ENCODE assay signal across 3 fruit fly cellular contexts in the genomic region with DNA sequence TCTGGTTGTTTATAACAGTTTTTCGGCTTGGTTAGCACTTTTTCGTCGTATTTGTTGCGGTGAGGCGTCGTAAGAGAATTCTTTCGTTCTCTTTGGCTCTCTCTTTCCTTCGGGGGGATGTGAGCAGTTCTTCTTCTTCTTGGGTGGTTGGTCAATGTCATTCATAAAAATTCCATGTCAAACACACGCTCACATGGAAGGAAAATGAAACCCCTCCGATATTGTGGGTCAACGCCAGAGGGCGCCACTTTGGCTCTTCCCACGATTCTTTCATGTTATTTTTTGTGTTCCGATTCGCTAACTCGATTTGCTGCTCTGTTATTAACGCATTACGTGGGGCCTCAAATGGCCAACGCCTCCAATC.
TF ChIP-seq lines count a peak whose summit lies in the region.

No protein-coding gene starts in this region.

- TF ChIP-seq CTCF in S2 (optimal IDR thresholded peaks at IDR 0.05; lab: Kevin White, UChicago), result peak; percentile 84 to 88
- TF ChIP-seq CTCF in whole organism, embryonic (GFP tag; optimal IDR thresholded peaks at IDR 0.05; lab: Kevin White, UChicago), result peak; percentile 91

TF ChIP-seq in whole organism, adult, 20 proteins besides CTCF, POLR2A, EP300 and RAD21:
- TF ChIP-seq tj (GFP tag; optimal IDR thresholded peaks at IDR 0.05; lab: Kevin White, UChicago) (peak; percentile 11), CG11617 (GFP tag; optimal IDR thresholded peaks at IDR 0.05; lab: Kevin White, UChicago) (no peak)

TF ChIP-seq in whole organism, embryonic, 481 proteins besides CTCF, POLR2A, EP300 and RAD21:
- TF ChIP-seq CG4854 (GFP tag; optimal IDR thresholded peaks at IDR 0.05; lab: Kevin White, UChicago) (no peak), tio (GFP tag; optimal IDR thresholded peaks at IDR 0.05; lab: Kevin White, UChicago) (no peak), ab (GFP tag; optimal IDR thresholded peaks at IDR 0.05; lab: Kevin White, UChicago) (no peak), kah (GFP tag; optimal IDR thresholded peaks at IDR 0.05; lab: Kevin White, UChicago) (no peak), Myb (GFP tag; optimal IDR thresholded peaks at IDR 0.05; lab: Kevin White, UChicago) (no peak), abd-A (tag; optimal IDR thresholded peaks at IDR 0.05; lab: Kevin White, UChicago) (peak; percentile 70), ERR (GFP tag; optimal IDR thresholded peaks at IDR 0.05; lab: Kevin White, UChicago) (peak; percentile 4), vvl (GFP tag; IDR thresholded peaks at IDR 0.05; lab: Robert Waterston, UW) (no peak), CG15514 (GFP tag; optimal IDR thresholded peaks at IDR 0.05; lab: Kevin White, UChicago) (peak; percentile 7), CG2889 (GFP tag; IDR thresholded peaks at IDR 0.05; lab: Robert Waterston, UW) (no peak), D (optimal IDR thresholded peaks at IDR 0.05; lab: Kevin White, UChicago) (no peak), D (GFP tag; optimal IDR thresholded peaks at IDR 0.05; lab: Kevin White, UChicago) (no peak), lov (optimal IDR thresholded peaks at IDR 0.05; lab: Kevin White, UChicago) (no peak), lov (GFP tag; IDR thresholded peaks at IDR 0.05; lab: Robert Waterston, UW) (0 out of 3 replicates have a peak, but pooled peaks have one; percentile 7), CG6791 (GFP tag; IDR thresholded peaks at IDR 0.05; lab: Robert Waterston, UW; ENCODE audit: partially characterized antibody) (peak; percentile 45; the same call in 1 of the 3 replicates), Trl (optimal IDR thresholded peaks at IDR 0.05; lab: Kevin White, UChicago) (peak; percentile 50 to 54), Trl (GFP tag; optimal IDR thresholded peaks at IDR 0.05; lab: Kevin White, UChicago) (no peak), CG13287 (GFP tag; IDR thresholded peaks at IDR 0.05; lab: Robert Waterston, UW; ENCODE audit: partially characterized antibody) (peak; percentile 6; the same call in 1 of the 2 replicates), zen (tag; optimal IDR thresholded peaks at IDR 0.05; lab: Kevin White, UChicago) (no peak), CG15479 (GFP tag; optimal IDR thresholded peaks at IDR 0.05; lab: Kevin White, UChicago) (no peak), CG17829 (tag; optimal IDR thresholded peaks at IDR 0.05; lab: Kevin White, UChicago) (no peak), kni (GFP tag; optimal IDR thresholded peaks at IDR 0.05; lab: Kevin White, UChicago) (peak; percentile 21), D19A (tag; optimal IDR thresholded peaks at IDR 0.05; lab: Kevin White, UChicago) (no peak), btn (GFP tag; optimal IDR thresholded peaks at IDR 0.05; lab: Kevin White, UChicago) (no peak), sd (tag; optimal IDR thresholded peaks at IDR 0.05; lab: Kevin White, UChicago) (peak; percentile 83), Dip2 (GFP tag; IDR thresholded peaks at IDR 0.05; lab: Robert Waterston, UW) (peak; percentile 59), CG15269 (tag; optimal IDR thresholded peaks at IDR 0.05; lab: Kevin White, UChicago) (no peak), pros (GFP tag; optimal IDR thresholded peaks at IDR 0.05; lab: Kevin White, UChicago) (peak; percentile 81), CG1529 (GFP tag; optimal IDR thresholded peaks at IDR 0.05; lab: Kevin White, UChicago) (no peak), sr (GFP tag; IDR thresholded peaks at IDR 0.05; lab: Robert Waterston, UW) (0 out of 3 replicates have a peak, but pooled peaks have one; percentile 35), CG9727 (GFP tag; optimal IDR thresholded peaks at IDR 0.05; lab: Kevin White, UChicago) (no peak), wdn (GFP tag; IDR thresholded peaks at IDR 0.05; lab: Robert Waterston, UW) (no peak), pfk (GFP tag; optimal IDR thresholded peaks at IDR 0.05; lab: Kevin White, UChicago) (no peak), CG3163 (GFP tag; optimal IDR thresholded peaks at IDR 0.05; lab: Kevin White, UChicago) (peak; percentile 94), fd3F (GFP tag; optimal IDR thresholded peaks at IDR 0.05; lab: Kevin White, UChicago) (no peak), CG10209 (GFP tag; optimal IDR thresholded peaks at IDR 0.05; lab: Kevin White, UChicago) (no peak), Hsf (GFP tag; optimal IDR thresholded peaks at IDR 0.05; lab: Kevin White, UChicago) (no peak), Ets65A (GFP tag; lab: Kevin White, UChicago) (peak; percentile 40), sug (tag; optimal IDR thresholded peaks at IDR 0.05; lab: Kevin White, UChicago) (peak; percentile 41), chinmo (GFP tag; IDR thresholded peaks at IDR 0.05; lab: Robert Waterston, UW; ENCODE audit: partially characterized antibody) (0 out of 4 replicates have a peak, but pooled peaks have one; percentile 19), CG2199 (GFP tag; IDR thresholded peaks at IDR 0.05; lab: Robert Waterston, UW) (0 out of 3 replicates have a peak, but pooled peaks have one; percentile 11), Nf-YC (tag; optimal IDR thresholded peaks at IDR 0.05; lab: Kevin White, UChicago) (no peak), nerfin-1 (tag; optimal IDR thresholded peaks at IDR 0.05; lab: Kevin White, UChicago) (peak; percentile 83), CG6683 (GFP tag; optimal IDR thresholded peaks at IDR 0.05; lab: Kevin White, UChicago) (no peak), CG18764 (GFP tag; optimal IDR thresholded peaks at IDR 0.05; lab: Kevin White, UChicago) (no peak), CG4360 (GFP tag; IDR thresholded peaks at IDR 0.05; lab: Robert Waterston, UW) (no peak), CG17385 (GFP tag; optimal IDR thresholded peaks at IDR 0.05; lab: Kevin White, UChicago) (peak; percentile 85), ems (GFP tag; optimal IDR thresholded peaks at IDR 0.05; lab: Kevin White, UChicago) (no peak), CG18476 (GFP tag; optimal IDR thresholded peaks at IDR 0.05; lab: Kevin White, UChicago) (no peak), CG1024 (GFP tag; IDR thresholded peaks at IDR 0.05; lab: Robert Waterston, UW) (peak; percentile 41; the same call in 1 of the 2 replicates), Hand (GFP tag; optimal IDR thresholded peaks at IDR 0.05; lab: Kevin White, UChicago) (no peak), Hr78 (GFP tag; optimal IDR thresholded peaks at IDR 0.05; lab: Kevin White, UChicago) (peak in 1 of 2 experiments; percentile 51), CG8290 (GFP tag; optimal IDR thresholded peaks at IDR 0.05; lab: Kevin White, UChicago) (no peak), CG8290 (tag; optimal IDR thresholded peaks at IDR 0.05; lab: Kevin White, UChicago) (peak in 1 of 2 experiments; percentile 19), CG11695 (GFP tag; IDR thresholded peaks at IDR 0.05; lab: Robert Waterston, UW) (no peak), br (optimal IDR thresholded peaks at IDR 0.05; lab: Kevin White, UChicago) (no peak), mirr (GFP tag; optimal IDR thresholded peaks at IDR 0.05; lab: Kevin White, UChicago) (peak; percentile 34), crol (GFP tag; IDR thresholded peaks at IDR 0.05; lab: Robert Waterston, UW) (no peak), CG16863 (GFP tag; optimal IDR thresholded peaks at IDR 0.05; lab: Kevin White, UChicago) (no peak), zfh1 (GFP tag; IDR thresholded peaks at IDR 0.05; lab: Robert Waterston, UW) (no peak), Rfx (GFP tag; IDR thresholded peaks at IDR 0.05; lab: Robert Waterston, UW) (0 out of 2 replicates have a peak, but pooled peaks have one; percentile 29), seq (GFP tag; IDR thresholded peaks at IDR 0.05; lab: Robert Waterston, UW) (peak; percentile 38; the same call in 1 of the 2 replicates), CG32532 (GFP tag; IDR thresholded peaks at IDR 0.05; lab: Robert Waterston, UW) (peak; percentile 19; the same call in 1 of the 2 replicates), Dip3 (GFP tag; optimal IDR thresholded peaks at IDR 0.05; lab: Kevin White, UChicago) (no peak), Med (GFP tag; lab: Kevin White, UChicago) (peak; percentile 75), CG13894 (tag; optimal IDR thresholded peaks at IDR 0.05; lab: Kevin White, UChicago) (peak; percentile 94), ken (GFP tag; IDR thresholded peaks at IDR 0.05; lab: Robert Waterston, UW) (peak; percentile 20; the same call in 1 of the 3 replicates), lmd (GFP tag; IDR thresholded peaks at IDR 0.05; lab: Robert Waterston, UW) (0 out of 2 replicates have a peak, but pooled peaks have one; percentile 18)
